Fruit fly (Drosophila melanogaster): Measurements from ENCODE around the gene bdwf.
A peak's percentile ranks its signal among the peaks of the same experiment; 100 is the strongest.

Gene bdwf

DNA sequence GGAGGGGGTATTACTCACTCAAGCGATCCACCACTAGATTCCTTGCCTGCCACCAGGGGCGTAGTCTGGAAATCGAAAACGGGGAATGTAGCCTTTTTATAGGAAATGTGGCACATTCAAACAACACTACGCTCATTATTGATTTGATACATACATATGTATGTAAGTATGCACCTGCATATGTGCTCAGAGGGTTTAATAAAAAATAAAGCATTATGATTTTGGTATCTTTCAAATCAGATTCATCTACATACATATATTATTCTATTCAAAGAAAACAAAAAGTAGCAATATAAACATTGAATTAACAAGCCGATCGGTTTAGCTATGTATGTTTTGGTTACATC is 13.9 kb upstream of the bdwf start:
- TF ChIP-seq CG17806 (tag; optimal IDR thresholded peaks at IDR 0.05), result peak; percentile 52
- peak; percentile 7; the same call in 1 of the 2 replicates for TF ChIP-seq Ets98B (GFP tag; IDR thresholded peaks at IDR 0.05)
- TF ChIP-seq CG32121 (GFP tag; IDR thresholded peaks at IDR 0.05), result no peak; the same call in 1 of the 2 replicates
- TF ChIP-seq fd96Ca (GFP tag; IDR thresholded peaks at IDR 0.05), result no peak; the same call in 2 of the 3 replicates
- TF ChIP-seq CG10348 (GFP tag; IDR thresholded peaks at IDR 0.05), result no peak
- no peak for TF ChIP-seq EcR (GFP tag; optimal IDR thresholded peaks at IDR 0.05)
- peak; percentile 2 for TF ChIP-seq Snoo (tag; optimal IDR thresholded peaks at IDR 0.05)
- peak; percentile 43 for TF ChIP-seq CG4496 (GFP tag; IDR thresholded peaks at IDR 0.05)
- TF ChIP-seq CG9948 (tag; optimal IDR thresholded peaks at IDR 0.05), result peak; percentile 62
- peak; percentile 44 for TF ChIP-seq CG15710 (tag; optimal IDR thresholded peaks at IDR 0.05)
- peak; percentile 22 for TF ChIP-seq Pif1B (GFP tag; optimal IDR thresholded peaks at IDR 0.05)
- no peak for TF ChIP-seq gl (tag; optimal IDR thresholded peaks at IDR 0.05)
- no peak for TF ChIP-seq CG13204 (GFP tag; optimal IDR thresholded peaks at IDR 0.05)
- TF ChIP-seq CG8301 (tag; optimal IDR thresholded peaks at IDR 0.05), result peak; percentile 71
- TF ChIP-seq CG34367 (tag; optimal IDR thresholded peaks at IDR 0.05), result peak; percentile 16
- TF ChIP-seq CG12605 (GFP tag; IDR thresholded peaks at IDR 0.05), result peak; percentile 39; the same call in 1 of the 2 replicates
- no peak for TF ChIP-seq D1 (tag; optimal IDR thresholded peaks at IDR 0.05)
- TF ChIP-seq Pif1A (GFP tag; optimal IDR thresholded peaks at IDR 0.05), result peak; percentile 70
- TF ChIP-seq rn (GFP tag; IDR thresholded peaks at IDR 0.05), result no peak
- TF ChIP-seq CG14655 (GFP tag; optimal IDR thresholded peaks at IDR 0.05), result peak; percentile 78
- peak; percentile 70 for TF ChIP-seq CG8159 (tag; optimal IDR thresholded peaks at IDR 0.05)

DNA sequence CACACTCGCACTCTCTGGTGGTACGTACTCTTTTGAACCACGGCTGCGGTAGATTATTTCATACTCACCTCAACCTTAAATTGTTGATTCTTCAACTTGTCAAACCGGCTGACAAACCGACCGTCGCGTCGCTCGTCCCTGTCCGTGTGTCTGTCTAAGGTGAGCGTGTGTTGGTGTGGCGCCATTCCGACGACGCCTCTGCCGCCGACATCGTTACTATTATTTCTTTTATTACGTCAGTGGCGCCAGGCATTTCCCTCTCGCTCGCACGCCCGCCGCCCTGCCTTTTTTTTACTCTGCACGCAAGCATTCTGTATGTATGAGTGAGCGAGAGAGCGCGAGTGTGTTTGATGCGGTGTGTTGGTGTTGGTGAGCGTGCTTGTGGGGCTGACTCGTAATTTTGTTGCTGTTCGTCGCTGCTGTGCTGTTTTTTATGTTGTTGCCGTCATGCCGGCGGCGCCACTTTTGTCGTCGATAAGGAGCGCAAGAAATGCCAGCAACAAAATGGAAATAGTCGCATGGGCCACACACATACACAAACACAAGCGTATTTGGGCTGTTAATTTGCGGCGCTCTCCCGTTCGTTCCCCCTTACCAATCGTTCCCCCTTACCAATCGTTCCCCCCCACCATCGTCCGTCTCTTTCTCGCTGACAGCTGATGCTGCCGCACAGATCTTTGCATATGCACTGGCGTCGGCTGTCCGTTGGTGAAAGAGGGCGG is 13.4 kb upstream of the bdwf start:
- TF ChIP-seq CG32121 (GFP tag; IDR thresholded peaks at IDR 0.05), result peak; percentile 60
- peak; percentile 24 for TF ChIP-seq CG8301 (tag; optimal IDR thresholded peaks at IDR 0.05)
- TF ChIP-seq CG17806 (tag; optimal IDR thresholded peaks at IDR 0.05), result no peak
- peak; percentile 74 for TF ChIP-seq CG4496 (GFP tag; IDR thresholded peaks at IDR 0.05)
- no peak for TF ChIP-seq CG34367 (tag; optimal IDR thresholded peaks at IDR 0.05)
- peak; percentile 60 for TF ChIP-seq Pif1B (GFP tag; optimal IDR thresholded peaks at IDR 0.05)
- TF ChIP-seq Ets98B (GFP tag; IDR thresholded peaks at IDR 0.05), result peak; percentile 74; the same call in 1 of the 2 replicates
- peak; percentile 46; the same call in 1 of the 2 replicates for TF ChIP-seq rn (GFP tag; IDR thresholded peaks at IDR 0.05)
- TF ChIP-seq CG9948 (tag; optimal IDR thresholded peaks at IDR 0.05), result no peak
- TF ChIP-seq gl (tag; optimal IDR thresholded peaks at IDR 0.05), result peak; percentile 72
- peak; percentile 51 for TF ChIP-seq Pif1A (GFP tag; optimal IDR thresholded peaks at IDR 0.05)
- no peak for TF ChIP-seq fd96Ca (GFP tag; IDR thresholded peaks at IDR 0.05)
- no peak for TF ChIP-seq CG10348 (GFP tag; IDR thresholded peaks at IDR 0.05)
- peak; percentile 85 for TF ChIP-seq EcR (GFP tag; optimal IDR thresholded peaks at IDR 0.05)
- peak; percentile 99 for TF ChIP-seq CG13204 (GFP tag; optimal IDR thresholded peaks at IDR 0.05)
- peak; percentile 51 for TF ChIP-seq CG15710 (tag; optimal IDR thresholded peaks at IDR 0.05)
- peak; percentile 40 for TF ChIP-seq D1 (tag; optimal IDR thresholded peaks at IDR 0.05)
- TF ChIP-seq CG14655 (GFP tag; optimal IDR thresholded peaks at IDR 0.05), result peak; percentile 35
- TF ChIP-seq CG12605 (GFP tag; IDR thresholded peaks at IDR 0.05), result peak; percentile 61
- TF ChIP-seq Snoo (tag; optimal IDR thresholded peaks at IDR 0.05), result peak; percentile 63
- peak; percentile 18 for TF ChIP-seq CG8159 (tag; optimal IDR thresholded peaks at IDR 0.05)

DNA sequence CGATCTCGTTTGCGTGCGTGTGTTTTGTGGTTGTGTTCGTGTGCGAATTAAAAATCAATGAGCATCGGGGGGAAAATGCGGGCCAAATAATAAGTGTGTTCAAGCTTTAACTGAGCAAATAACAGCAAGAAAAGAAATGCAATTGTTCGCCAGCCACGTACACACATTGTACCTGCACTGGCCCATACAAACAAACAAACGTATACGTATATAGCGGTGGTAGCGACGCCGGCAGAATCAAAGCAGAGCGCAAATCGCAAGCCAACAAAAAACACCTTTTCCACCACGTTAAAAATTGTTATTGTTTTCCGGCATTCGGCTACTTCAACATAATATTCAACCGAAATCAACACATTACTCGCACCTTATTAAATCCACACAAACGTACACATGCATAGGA is 11.6 kb upstream of the bdwf start:
- no peak for TF ChIP-seq CG12605 (GFP tag; IDR thresholded peaks at IDR 0.05)
- TF ChIP-seq Pif1A (GFP tag; optimal IDR thresholded peaks at IDR 0.05), result no peak
- TF ChIP-seq CG14655 (GFP tag; optimal IDR thresholded peaks at IDR 0.05), result no peak
- TF ChIP-seq CG8159 (tag; optimal IDR thresholded peaks at IDR 0.05), result no peak
- no peak for TF ChIP-seq CG13204 (GFP tag; optimal IDR thresholded peaks at IDR 0.05)
- no peak for TF ChIP-seq CG15710 (tag; optimal IDR thresholded peaks at IDR 0.05)
- no peak for TF ChIP-seq Snoo (tag; optimal IDR thresholded peaks at IDR 0.05)
- no peak for TF ChIP-seq Pif1B (GFP tag; optimal IDR thresholded peaks at IDR 0.05)
- TF ChIP-seq CG4496 (GFP tag; IDR thresholded peaks at IDR 0.05), result no peak
- TF ChIP-seq CG8301 (tag; optimal IDR thresholded peaks at IDR 0.05), result no peak
- no peak for TF ChIP-seq CG10348 (GFP tag; IDR thresholded peaks at IDR 0.05)
- no peak for TF ChIP-seq EcR (GFP tag; optimal IDR thresholded peaks at IDR 0.05)
- no peak for TF ChIP-seq CG34367 (tag; optimal IDR thresholded peaks at IDR 0.05)

DNA sequence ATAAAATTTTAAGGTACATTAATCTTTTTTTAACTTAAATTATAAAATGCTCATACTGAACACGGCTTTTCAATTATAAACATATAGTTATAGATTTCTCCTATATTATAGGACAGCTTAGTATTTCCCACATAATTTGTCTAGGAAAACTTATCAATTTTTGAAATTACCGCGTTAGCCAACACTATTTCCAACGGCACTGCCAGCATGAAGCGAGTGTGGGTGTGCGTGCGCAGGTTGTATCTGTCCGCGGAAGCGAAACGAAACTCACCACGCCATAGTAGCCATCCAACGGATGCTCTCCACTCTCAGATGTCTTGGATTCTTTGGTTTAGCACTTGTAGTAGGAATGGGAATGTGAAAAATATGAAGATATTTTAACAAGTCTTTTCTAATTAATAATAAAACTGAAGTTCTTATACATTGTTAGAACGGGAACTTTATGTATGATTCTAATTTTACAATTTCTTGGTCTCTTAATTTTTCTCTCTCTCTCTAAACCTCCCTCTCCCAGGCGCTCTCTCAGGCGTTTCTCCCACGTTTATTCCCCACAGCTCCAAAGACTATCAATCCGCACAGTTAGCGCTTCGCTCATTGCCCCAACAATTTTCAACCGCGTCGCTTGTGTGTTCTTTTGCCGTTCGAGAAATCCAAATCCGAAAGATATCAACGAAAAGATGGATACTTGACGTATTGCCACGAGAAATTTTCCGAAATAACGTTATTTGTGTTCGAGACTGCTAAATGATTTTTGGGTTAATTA is 10.7 kb upstream of the bdwf start, which contains the start of gene Dad:
Gene Dad (plus strand): TSS at position 593 of the 763 bp plus-strand sequence.
- TF ChIP-seq EcR (GFP tag; optimal IDR thresholded peaks at IDR 0.05) (no peak), gl (tag; optimal IDR thresholded peaks at IDR 0.05) (no peak), CG8301 (tag; optimal IDR thresholded peaks at IDR 0.05) (no peak), CG9948 (tag; optimal IDR thresholded peaks at IDR 0.05) (peak; percentile 29), D1 (tag; optimal IDR thresholded peaks at IDR 0.05) (no peak), CG32121 (GFP tag; IDR thresholded peaks at IDR 0.05) (no peak; the same call in 1 of the 2 replicates), fd96Ca (GFP tag; IDR thresholded peaks at IDR 0.05) (no peak), CG34367 (tag; optimal IDR thresholded peaks at IDR 0.05) (peak; percentile 10), CG8159 (tag; optimal IDR thresholded peaks at IDR 0.05) (peak; percentile 4), CG17806 (tag; optimal IDR thresholded peaks at IDR 0.05) (peak; percentile 41), CG12605 (GFP tag; IDR thresholded peaks at IDR 0.05) (peak; percentile 27; the same call in 1 of the 2 replicates), Snoo (tag; optimal IDR thresholded peaks at IDR 0.05) (peak; percentile 25), CG10348 (GFP tag; IDR thresholded peaks at IDR 0.05) (no peak), Pif1A (GFP tag; optimal IDR thresholded peaks at IDR 0.05) (peak; percentile 39), CG13204 (GFP tag; optimal IDR thresholded peaks at IDR 0.05) (no peak), CG4496 (GFP tag; IDR thresholded peaks at IDR 0.05) (0 out of 3 replicates have a peak, but pooled peaks have one; percentile 13), CG14655 (GFP tag; optimal IDR thresholded peaks at IDR 0.05) (peak; percentile 5), Pif1B (GFP tag; optimal IDR thresholded peaks at IDR 0.05) (peak; percentile 30), CG15710 (tag; optimal IDR thresholded peaks at IDR 0.05) (peak; percentile 22)
